Fruit fly (Drosophila melanogaster) whole organism, embryonic: ENCODE data around the gene Spase25.
A peak's percentile ranks its signal among the peaks of the same experiment; 100 is the strongest.

Experiments
- Ada2b ChIP-seq: fragments of 200-800 bp; sonication (Bioruptor generic); IDR thresholded peaks from 2 replicates; pipeline ENCODE4 v1.3.6; 2022; ENCODE audit warnings: missing biosample characterization, missing genetic modification characterization
- Antp ChIP-seq: fragments of 200-800 bp; sonication (Bioruptor generic); optimal IDR thresholded peaks from 3 replicates; lab custom pipeline; 2016; ENCODE audit warnings: missing biosample characterization, missing genetic modification characterization
- Atf6 ChIP-seq: fragments of 200-800 bp; sonication (Bioruptor generic); IDR thresholded peaks from 2 replicates; pipeline ENCODE4 v1.3.6; 2022; ENCODE audit warnings: missing biosample characterization, missing genetic modification characterization
- BtbVII ChIP-seq: fragments of 200-800 bp; sonication (Bioruptor generic); optimal IDR thresholded peaks from 3 replicates; lab custom pipeline; 2017; ENCODE audit warnings: missing biosample characterization, mild to moderate bottlenecking, missing genetic modification characterization
- C15 ChIP-seq: fragments of 200-800 bp; sonication (Bioruptor generic); IDR thresholded peaks from 3 replicates; pipeline ENCODE4 v1.3.6; 2022; ENCODE audit warnings: missing biosample characterization, missing genetic modification characterization
- CG10209 ChIP-seq: fragments of 200-800 bp; sonication (Bioruptor generic); optimal IDR thresholded peaks from 3 replicates; lab custom pipeline; 2017; ENCODE audit warnings: missing biosample characterization, mild to moderate bottlenecking, missing genetic modification characterization, missing genetic modification reagents
- CG10267 ChIP-seq: fragments of 200-800 bp; sonication (Bioruptor generic); optimal IDR thresholded peaks from 2 replicates; lab custom pipeline; 2018; ENCODE audit warnings: missing biosample characterization, mild to moderate bottlenecking, missing genetic modification characterization, moderate library complexity
- CG10959 ChIP-seq: fragments of 200-800 bp; sonication (Bioruptor generic); IDR thresholded peaks from 2 replicates; pipeline ENCODE4 v1.3.6; 2022; ENCODE audit warnings: missing biosample characterization, missing genetic modification characterization
- CG11695 ChIP-seq: fragments of 200-800 bp; sonication (Bioruptor generic); IDR thresholded peaks from 3 replicates; pipeline ENCODE4 v1.3.6; 2022; ENCODE audit warnings: missing biosample characterization, missing genetic modification characterization
- CG13424 ChIP-seq: fragments of 200-800 bp; sonication (Bioruptor generic); optimal IDR thresholded peaks from 2 replicates; lab custom pipeline; 2019; ENCODE audit warnings: missing biosample characterization, mild to moderate bottlenecking, missing genetic modification characterization, moderate library complexity
- CG15011 ChIP-seq: fragments of 200-800 bp; sonication (Bioruptor generic); optimal IDR thresholded peaks from 3 replicates; lab custom pipeline; 2018; ENCODE audit warnings: missing biosample characterization, mild to moderate bottlenecking, missing genetic modification characterization
- CG1603 ChIP-seq: fragments of 200-800 bp; sonication (Bioruptor generic); optimal IDR thresholded peaks from 2 replicates; lab custom pipeline; 2019; ENCODE audit warnings: missing biosample characterization, mild to moderate bottlenecking, missing genetic modification characterization, moderate library complexity
- CG16779 ChIP-seq: fragments of 200-800 bp; sonication (Bioruptor generic); IDR thresholded peaks from 2 replicates; pipeline ENCODE4 v1.3.6; 2022; ENCODE audit warnings: missing biosample characterization, missing genetic modification characterization
- CG16813 ChIP-seq: fragments of 200-800 bp; sonication (Bioruptor generic); IDR thresholded peaks from 3 replicates; pipeline ENCODE4 v1.3.6; 2022; ENCODE audit warnings: missing biosample characterization, missing genetic modification characterization; ENCODE audit not compliant: partially characterized antibody
- CG32767 ChIP-seq: fragments of 200-800 bp; sonication (Bioruptor generic); IDR thresholded peaks from 2 replicates; pipeline ENCODE4 v1.3.6; 2022; ENCODE audit warnings: missing biosample characterization, missing genetic modification characterization
- CG32772 ChIP-seq: fragments of 200-800 bp; sonication (Bioruptor generic); IDR thresholded peaks from 2 replicates; pipeline ENCODE4 v1.3.6; 2022; ENCODE audit warnings: missing biosample characterization, missing genetic modification characterization
- CG34422 ChIP-seq: fragments of 200-800 bp; sonication (Bioruptor generic); IDR thresholded peaks from 3 replicates; pipeline ENCODE4 v1.3.6; 2022; ENCODE audit warnings: missing biosample characterization, missing genetic modification characterization
- CG3847 ChIP-seq: fragments of 200-800 bp; sonication (Bioruptor generic); IDR thresholded peaks from 2 replicates; pipeline ENCODE4 v1.3.6; 2022; ENCODE audit warnings: missing biosample characterization, missing genetic modification characterization
- CG4730 ChIP-seq: fragments of 200-800 bp; sonication (Bioruptor generic); IDR thresholded peaks from 2 replicates; pipeline ENCODE4 v1.3.6; 2022; ENCODE audit warnings: missing biosample characterization, missing genetic modification characterization
- CG5180 ChIP-seq: fragments of 200-800 bp; sonication (Bioruptor generic); optimal IDR thresholded peaks from 3 replicates; lab custom pipeline; 2017; ENCODE audit warnings: missing biosample characterization, missing genetic modification characterization, mild to moderate bottlenecking, moderate library complexity, missing genetic modification reagents
- CG5245 ChIP-seq: fragments of 200-800 bp; sonication (Bioruptor generic); optimal IDR thresholded peaks from 3 replicates; lab custom pipeline; 2016; ENCODE audit warnings: missing biosample characterization, missing genetic modification characterization
- CG6765 ChIP-seq: fragments of 200-800 bp; sonication (Bioruptor generic); optimal IDR thresholded peaks from 3 replicates; lab custom pipeline; 2017; ENCODE audit warnings: missing biosample characterization, mild to moderate bottlenecking, missing genetic modification characterization
- CG8944 ChIP-seq: fragments of 200-800 bp; sonication (Bioruptor generic); optimal IDR thresholded peaks from 3 replicates; lab custom pipeline; 2016; ENCODE audit warnings: missing biosample characterization, missing genetic modification characterization
- CG9609 ChIP-seq: fragments of 200-800 bp; sonication (Bioruptor generic); optimal IDR thresholded peaks from 3 replicates; lab custom pipeline; 2016; ENCODE audit warnings: missing biosample characterization, missing genetic modification characterization
- CoRest ChIP-seq: fragments of 200-800 bp; sonication (Bioruptor generic); optimal IDR thresholded peaks from 3 replicates; lab custom pipeline; 2018; ENCODE audit warnings: missing biosample characterization, mild to moderate bottlenecking, missing genetic modification characterization, moderate library complexity
- E2f2 ChIP-seq: fragments of 200-800 bp; sonication (Bioruptor generic); IDR thresholded peaks from 2 replicates; pipeline ENCODE4 v1.3.6; 2022; ENCODE audit warnings: missing biosample characterization, missing genetic modification characterization
- Hmr ChIP-seq: fragments of 200-800 bp; sonication (Bioruptor generic); optimal IDR thresholded peaks from 3 replicates; lab custom pipeline; 2017; ENCODE audit warnings: mild to moderate bottlenecking, missing biosample characterization, missing genetic modification reagents, missing genetic modification characterization
- Lim3 ChIP-seq: fragments of 200-800 bp; sonication (Bioruptor generic); IDR thresholded peaks from 2 replicates; pipeline ENCODE4 v1.3.6; 2022; ENCODE audit warnings: missing biosample characterization, missing genetic modification characterization
- MTF-1 ChIP-seq: fragments of 200-800 bp; sonication (Bioruptor generic); optimal IDR thresholded peaks from 2 replicates; lab custom pipeline; 2018; ENCODE audit warnings: missing biosample characterization, mild to moderate bottlenecking, missing genetic modification characterization, borderline replicate concordance
- Med ChIP-seq: fragments of 200-800 bp; sonication (Bioruptor generic); peaks from one replicate; lab custom pipeline; 2016; ENCODE audit warnings: missing biosample characterization, missing genetic modification characterization, mild to moderate bottlenecking, inconsistent platforms, moderate library complexity
- Meics ChIP-seq: fragments of 200-800 bp; sonication (Bioruptor generic); optimal IDR thresholded peaks from 2 replicates; lab custom pipeline; 2017; ENCODE audit warnings: missing biosample characterization, mild to moderate bottlenecking, missing genetic modification characterization
- Nf-YA ChIP-seq: fragments of 200-800 bp; sonication (Bioruptor generic); IDR thresholded peaks from 2 replicates; pipeline ENCODE4 v1.3.6; 2022; ENCODE audit warnings: missing biosample characterization, missing genetic modification characterization
- al ChIP-seq: fragments of 200-800 bp; sonication (Bioruptor generic); IDR thresholded peaks from 2 replicates; pipeline ENCODE4 v1.3.6; 2022; ENCODE audit warnings: missing biosample characterization, missing genetic modification characterization
- bab2 ChIP-seq: fragments of 200-800 bp; sonication (Bioruptor generic); optimal IDR thresholded peaks from 2 replicates; lab custom pipeline; 2016; ENCODE audit warnings: missing biosample characterization, missing genetic modification characterization
- disco-r ChIP-seq: fragments of 200-800 bp; sonication (Bioruptor generic); optimal IDR thresholded peaks from 2 replicates; lab custom pipeline; 2016; ENCODE audit warnings: missing biosample characterization, missing genetic modification characterization
- en ChIP-seq: fragments of 200-800 bp; sonication (Bioruptor generic); optimal IDR thresholded peaks from 2 replicates; lab custom pipeline; 2016; ENCODE audit warnings: missing biosample characterization, missing genetic modification characterization
- fu2 ChIP-seq: fragments of 200-800 bp; sonication (Bioruptor generic); optimal IDR thresholded peaks from 2 replicates; lab custom pipeline; 2016; ENCODE audit warnings: missing biosample characterization, missing genetic modification characterization
- gem ChIP-seq: fragments of 200-800 bp; sonication (Bioruptor generic); optimal IDR thresholded peaks from 2 replicates; lab custom pipeline; 2019; ENCODE audit warnings: missing biosample characterization, mild to moderate bottlenecking, missing genetic modification characterization, moderate library complexity
- grau ChIP-seq: fragments of 200-800 bp; optimal IDR thresholded peaks from 3 replicates; lab custom pipeline; 2019; ENCODE audit warnings: missing biosample characterization, mild to moderate bottlenecking, missing genetic modification characterization, moderate library complexity
- ind ChIP-seq: fragments of 200-800 bp; sonication (Bioruptor generic); optimal IDR thresholded peaks from 3 replicates; lab custom pipeline; 2016; ENCODE audit warnings: missing biosample characterization, missing genetic modification characterization
- nerfin-2 ChIP-seq: fragments of 200-800 bp; sonication (Bioruptor generic); IDR thresholded peaks from 2 replicates; pipeline ENCODE4 v1.3.6; 2022; ENCODE audit warnings: missing biosample characterization, missing genetic modification characterization; ENCODE audit not compliant: partially characterized antibody
- ranshi ChIP-seq: fragments of 200-800 bp; sonication (Bioruptor generic); IDR thresholded peaks from 2 replicates; pipeline ENCODE4 v1.3.6; 2022; ENCODE audit warnings: missing biosample characterization, missing genetic modification characterization
- ro ChIP-seq: fragments of 200-800 bp; sonication (Bioruptor generic); IDR thresholded peaks from 2 replicates; pipeline ENCODE4 v1.3.6; 2022; ENCODE audit warnings: missing biosample characterization, missing genetic modification characterization
- seq ChIP-seq: fragments of 200-800 bp; sonication (Bioruptor generic); IDR thresholded peaks from 2 replicates; pipeline ENCODE4 v1.3.6; 2022; ENCODE audit warnings: missing biosample characterization, missing genetic modification characterization
- sima ChIP-seq: fragments of 200-800 bp; sonication (Bioruptor generic); optimal IDR thresholded peaks from 2 replicates; lab custom pipeline; 2016; ENCODE audit warnings: missing biosample characterization, missing genetic modification characterization
- stwl ChIP-seq: fragments of 200-800 bp; sonication (Bioruptor generic); optimal IDR thresholded peaks from 3 replicates; lab custom pipeline; 2018; ENCODE audit warnings: missing biosample characterization, mild to moderate bottlenecking, missing genetic modification characterization, moderate library complexity
- tll ChIP-seq, 2 experiments: fragments of 200-800 bp in 1 of 2; fragments of >200 bp in 1 of 2; sonication (Bioruptor generic) in 1 of 2; optimal IDR thresholded peaks; 2 replicates each; lab custom pipeline; 2017 to 2019; ENCODE audit warnings: missing biosample characterization in 2 of 2, missing genetic modification characterization in 2 of 2, mild to moderate bottlenecking in 1 of 2, moderate library complexity in 1 of 2
- unpg ChIP-seq: fragments of 200-800 bp; sonication (Bioruptor generic); optimal IDR thresholded peaks from 3 replicates; lab custom pipeline; 2018; ENCODE audit warnings: missing biosample characterization, mild to moderate bottlenecking, missing genetic modification characterization, moderate library complexity
- wek ChIP-seq: fragments of 200-800 bp; sonication (Bioruptor generic); optimal IDR thresholded peaks from 3 replicates; lab custom pipeline; 2018; ENCODE audit warnings: missing biosample characterization, mild to moderate bottlenecking, missing genetic modification characterization, moderate library complexity

Spase25 gene

dm6 chrX:11454189-11454882, 30.7 kb upstream of the Spase25 start, which contains the start of the genes Evi5 and HP5 (continued):
- TF ChIP-seq CoRest (tag; lab: Kevin White, UChicago) = peak; percentile 67
- TF ChIP-seq CG1603 (tag; lab: Kevin White, UChicago) = peak; percentile 60
- TF ChIP-seq al = peak; percentile 57
- peak; percentile 31 for TF ChIP-seq bab2 (GFP tag; lab: Kevin White, UChicago)
- TF ChIP-seq CG3847 (GFP tag; lab: Robert Waterston, UW) = peak; percentile 49
- TF ChIP-seq disco-r (GFP tag; lab: Kevin White, UChicago) = no peak
- TF ChIP-seq Nf-YA = no peak
- TF ChIP-seq stwl (tag; lab: Kevin White, UChicago) = peak; percentile 37
- TF ChIP-seq CG34422 (GFP tag; lab: Robert Waterston, UW) = peak; percentile 43; the same call in 2 of the 3 replicates
- TF ChIP-seq grau (tag; lab: Kevin White, UChicago) = peak; percentile 56
- TF ChIP-seq CG5245 (GFP tag; lab: Kevin White, UChicago) = peak; percentile 29
- TF ChIP-seq CG11695 (GFP tag; lab: Robert Waterston, UW) = 0 out of 3 replicates have a peak, but pooled peaks have one; percentile 21
- peak; percentile 56; the same call in 2 of the 3 replicates for TF ChIP-seq CG16813 (GFP tag; lab: Robert Waterston, UW)
- TF ChIP-seq Hmr (GFP tag; lab: Kevin White, UChicago) = peak; percentile 72
- no peak for TF ChIP-seq en
- TF ChIP-seq CG13424 = peak; percentile 33
- TF ChIP-seq E2f2 (GFP tag; lab: Robert Waterston, UW) = peak; percentile 53
- peak; percentile 94 for TF ChIP-seq Med
- TF ChIP-seq CG5180 (GFP tag; lab: Kevin White, UChicago) = no peak
- TF ChIP-seq ro = no peak
- TF ChIP-seq CG10209 (GFP tag; lab: Kevin White, UChicago) = no peak
- TF ChIP-seq CG32772 (GFP tag; lab: Robert Waterston, UW) = peak; percentile 72
- no peak for TF ChIP-seq CG32767 (GFP tag; lab: Robert Waterston, UW)
- TF ChIP-seq CG10959 = no peak
- TF ChIP-seq CG9609 (GFP tag; lab: Kevin White, UChicago) = peak; percentile 32
- peak; percentile 33 for TF ChIP-seq CG10267 (tag; lab: Kevin White, UChicago)
- peak; percentile 73; the same call in 1 of the 2 replicates for TF ChIP-seq ranshi (GFP tag; lab: Robert Waterston, UW)
- peak; percentile 61; the same call in 1 of the 2 replicates for TF ChIP-seq CG4730 (GFP tag; lab: Robert Waterston, UW)
- no peak for TF ChIP-seq Lim3 (GFP tag; lab: Robert Waterston, UW)
- TF ChIP-seq unpg (GFP tag; lab: Kevin White, UChicago) = peak; percentile 6
- TF ChIP-seq CG16779 (GFP tag; lab: Robert Waterston, UW) = no peak
- no peak for TF ChIP-seq seq (GFP tag; lab: Robert Waterston, UW)
- no peak; the same call in 1 of the 2 replicates for TF ChIP-seq nerfin-2 (GFP tag; lab: Robert Waterston, UW)
- no peak for TF ChIP-seq BtbVII
- peak; percentile 61 for TF ChIP-seq Antp (GFP tag; lab: Kevin White, UChicago)
- no peak for TF ChIP-seq CG15011 (GFP tag; lab: Kevin White, UChicago)
- TF ChIP-seq ind (GFP tag; lab: Kevin White, UChicago) = peak; percentile 52
- peak; percentile 41 for TF ChIP-seq fu2 (GFP tag; lab: Kevin White, UChicago)
- no peak for TF ChIP-seq wek (GFP tag; lab: Kevin White, UChicago)
- peak; percentile 49; the same call in 1 of the 2 replicates for TF ChIP-seq Atf6
- peak; percentile 41 for TF ChIP-seq CG8944 (GFP tag; lab: Kevin White, UChicago)
- TF ChIP-seq gem = peak; percentile 60
- no peak for TF ChIP-seq C15
- peak; percentile 28 for TF ChIP-seq Meics (GFP tag; lab: Kevin White, UChicago)
- TF ChIP-seq sima (GFP tag; lab: Kevin White, UChicago) = no peak
- no peak for TF ChIP-seq CG6765 (GFP tag; lab: Kevin White, UChicago)
- TF ChIP-seq Ada2b (GFP tag; lab: Robert Waterston, UW) = peak; percentile 38; the same call in 1 of the 2 replicates
- peak in 1 of 2 experiments; percentile 54 for TF ChIP-seq tll (GFP tag; optimal IDR thresholded peaks at IDR 0.05; lab: Kevin White, UChicago)
- no peak for TF ChIP-seq MTF-1 (GFP tag; lab: Kevin White, UChicago)
